Fruit fly (Drosophila melanogaster): ENCODE results near the gene Nup154.
A peak's percentile ranks its signal among the peaks of the same experiment; 100 is the strongest.

Gene Nup154

dm6 chr2L:10986138-10986537, 18.5 kb upstream of the Nup154 start (continued):
- peak; percentile 17 for TF ChIP-seq lbe (GFP tag; optimal IDR thresholded peaks at IDR 0.05)
- peak; percentile 16 for TF ChIP-seq pzg (GFP tag; optimal IDR thresholded peaks at IDR 0.05)
- no peak for TF ChIP-seq nerfin-1 (tag; optimal IDR thresholded peaks at IDR 0.05)
- no peak for TF ChIP-seq CG30431 (GFP tag; optimal IDR thresholded peaks at IDR 0.05)
- TF ChIP-seq Abd-B (GFP tag; optimal IDR thresholded peaks at IDR 0.05) = no peak
- TF ChIP-seq CG4424 (GFP tag; optimal IDR thresholded peaks at IDR 0.05) = peak; percentile 21
- no peak for TF ChIP-seq CG7839 (tag; optimal IDR thresholded peaks at IDR 0.05)
- TF ChIP-seq ERR (GFP tag; optimal IDR thresholded peaks at IDR 0.05) = no peak
- peak; percentile 1 for TF ChIP-seq MTF-1 (GFP tag; optimal IDR thresholded peaks at IDR 0.05; ENCODE audit: borderline replicate concordance)
- TF ChIP-seq Dip3 (GFP tag; optimal IDR thresholded peaks at IDR 0.05) = no peak
- TF ChIP-seq CG14441 (GFP tag; IDR thresholded peaks at IDR 0.05) = peak; percentile 65
- no peak for TF ChIP-seq CG1792 (GFP tag; optimal IDR thresholded peaks at IDR 0.05)
- no peak for TF ChIP-seq fru (optimal IDR thresholded peaks at IDR 0.05)
- no peak for TF ChIP-seq gem (tag; optimal IDR thresholded peaks at IDR 0.05)
- TF ChIP-seq CG11695 (GFP tag; IDR thresholded peaks at IDR 0.05) = peak; percentile 58; the same call in 1 of the 3 replicates
- no peak for TF ChIP-seq Hsf (GFP tag; optimal IDR thresholded peaks at IDR 0.05)
- TF ChIP-seq hkb (optimal IDR thresholded peaks at IDR 0.05) = no peak
- peak; percentile 82 for TF ChIP-seq hkb (GFP tag; IDR thresholded peaks at IDR 0.05)
- TF ChIP-seq Side (GFP tag; optimal IDR thresholded peaks at IDR 0.05) = no peak
- peak; percentile 27 for TF ChIP-seq Meics (GFP tag; optimal IDR thresholded peaks at IDR 0.05)
- peak; percentile 72 for TF ChIP-seq ap (GFP tag; IDR thresholded peaks at IDR 0.05)
- no peak for TF ChIP-seq vnd (GFP tag; IDR thresholded peaks at IDR 0.05; ENCODE audit: partially characterized antibody)
- TF ChIP-seq CG13123 (GFP tag; optimal IDR thresholded peaks at IDR 0.05) = no peak
- TF ChIP-seq CG6175 (GFP tag; IDR thresholded peaks at IDR 0.05) = no peak
- no peak for TF ChIP-seq br (optimal IDR thresholded peaks at IDR 0.05)
- no peak for TF ChIP-seq pho (GFP tag; optimal IDR thresholded peaks at IDR 0.05)
- no peak for TF ChIP-seq CG17385 (GFP tag; optimal IDR thresholded peaks at IDR 0.05)
- TF ChIP-seq CG15601 (tag; optimal IDR thresholded peaks at IDR 0.05) = no peak
- no peak for TF ChIP-seq zen2 (GFP tag; IDR thresholded peaks at IDR 0.05; ENCODE audit: partially characterized antibody)
- TF ChIP-seq E2f2 (GFP tag; IDR thresholded peaks at IDR 0.05) = no peak
- TF ChIP-seq stwl (tag; optimal IDR thresholded peaks at IDR 0.05) = peak; percentile 66
- TF ChIP-seq Six4 (GFP tag; optimal IDR thresholded peaks at IDR 0.05) = peak; percentile 12
- TF ChIP-seq CG13775 (GFP tag; optimal IDR thresholded peaks at IDR 0.05) = no peak
- no peak for TF ChIP-seq ewg (GFP tag; optimal IDR thresholded peaks at IDR 0.05)
- TF ChIP-seq tup (GFP tag; optimal IDR thresholded peaks at IDR 0.05) = no peak
- TF ChIP-seq GATAe (GFP tag; conservative IDR thresholded peaks at IDR 0.05) = no peak
- TF ChIP-seq az2 (GFP tag; optimal IDR thresholded peaks at IDR 0.05) = no peak
- TF ChIP-seq sens-2 (GFP tag; IDR thresholded peaks at IDR 0.05) = no peak; the same call in 1 of the 2 replicates
- TF ChIP-seq CG8388 (GFP tag; optimal IDR thresholded peaks at IDR 0.05) = no peak
- no peak for TF ChIP-seq gcm (GFP tag; optimal IDR thresholded peaks at IDR 0.05)
- TF ChIP-seq peb (GFP tag; IDR thresholded peaks at IDR 0.05) = peak; percentile 36; the same call in 1 of the 2 replicates
- TF ChIP-seq oc (tag; optimal IDR thresholded peaks at IDR 0.05) = no peak
- no peak for TF ChIP-seq CG30020 (tag; optimal IDR thresholded peaks at IDR 0.05)
- no peak for TF ChIP-seq Sin3A (optimal IDR thresholded peaks at IDR 0.05)
- TF ChIP-seq sd (tag; optimal IDR thresholded peaks at IDR 0.05) = no peak
- no peak for TF ChIP-seq Rfx (GFP tag; IDR thresholded peaks at IDR 0.05)
- no peak for TF ChIP-seq tll (GFP tag; optimal IDR thresholded peaks at IDR 0.05)
- peak; percentile 68 for TF ChIP-seq CG11696 (GFP tag; IDR thresholded peaks at IDR 0.05)
- TF ChIP-seq CG9932 (GFP tag; IDR thresholded peaks at IDR 0.05) = peak; percentile 58
- no peak for TF ChIP-seq CG2889 (GFP tag; IDR thresholded peaks at IDR 0.05)
- no peak for TF ChIP-seq CG12659 (GFP tag; optimal IDR thresholded peaks at IDR 0.05)
- no peak for TF ChIP-seq Dek (tag; optimal IDR thresholded peaks at IDR 0.05)
- peak; percentile 48 for TF ChIP-seq nmo (GFP tag; optimal IDR thresholded peaks at IDR 0.05)
